Worm (Caenorhabditis elegans) whole organism, mixed stage, embryonic: ENCODE data around the gene fbxc-32.

Source experiments
- elt-3 ChIP-seq: fragments of 150-350 bp; optimal IDR thresholded peaks from 2 replicates; lab custom pipeline; 2014; ENCODE audit warnings: missing biosample characterization, missing genetic modification characterization
- nhr-76 ChIP-seq: sonication (generic microtip); optimal IDR thresholded peaks from 2 replicates; lab custom pipeline; 2017; ENCODE audit warnings: missing biosample characterization, missing genetic modification characterization
- pha-4 ChIP-seq: fragments of 150-350 bp; optimal IDR thresholded peaks from 2 replicates; lab custom pipeline; 2018; ENCODE audit warnings: missing biosample characterization, missing genetic modification reagents, missing genetic modification characterization
- snpc-4 ChIP-seq: fragments of 150-350 bp; optimal IDR thresholded peaks from 2 replicates; lab custom pipeline; 2014; ENCODE audit warnings: missing biosample characterization, missing genetic modification characterization
- unc-39 ChIP-seq: fragments of 150-350 bp; optimal IDR thresholded peaks from 2 replicates; lab custom pipeline; 2014; ENCODE audit warnings: missing biosample characterization, missing genetic modification characterization
- unc-62 ChIP-seq: fragments of 150-350 bp; optimal IDR thresholded peaks from 2 replicates; lab custom pipeline; 2014; ENCODE audit warnings: missing biosample characterization, missing genetic modification reagents, missing genetic modification characterization
- zip-8 ChIP-seq: fragments of 150-350 bp; optimal IDR thresholded peaks from 2 replicates; lab custom pipeline; 2014; ENCODE audit warnings: missing biosample characterization, missing genetic modification characterization

ce11 chrII:923521-923920 is 24.5 kb downstream of the fbxc-32 start, which contains the start of gene fbxc-28:
- TF ChIP-seq unc-62 (GFP tag; lab: Kevin White, UChicago) = no peak
- TF ChIP-seq nhr-76 (tag; lab: Kevin White, UChicago) = no peak
- no peak for TF ChIP-seq unc-39 (tag; lab: Kevin White, UChicago)
- TF ChIP-seq pha-4 (tag; lab: Kevin White, UChicago) = no peak
- TF ChIP-seq elt-3 (tag; lab: Kevin White, UChicago) = no peak
- no peak for TF ChIP-seq snpc-4
- no peak for TF ChIP-seq zip-8 (tag; lab: Kevin White, UChicago)
